Fruit fly (Drosophila melanogaster): ENCODE measurements around the gene CG12115.

dm6 chrX:9163645-9164509 is 26.5 kb downstream of the CG12115 start:
- TF ChIP-seq Dll (optimal IDR thresholded peaks at IDR 0.05), result no peak
- TF ChIP-seq CG8478 (optimal IDR thresholded peaks at IDR 0.05), result peak; percentile 12
- TF ChIP-seq usp (GFP tag; optimal IDR thresholded peaks at IDR 0.05), result no peak
- no peak for TF ChIP-seq pan (optimal IDR thresholded peaks at IDR 0.05)

All from whole organism.